Fruit fly (Drosophila melanogaster) whole organism, wandering third instar larva: ENCODE data around the gene Pten.

ENCODE experiments used
- Abd-B ChIP-seq: fragments of >200 bp; optimal IDR thresholded peaks from 2 replicates; lab custom pipeline; 2017; ENCODE audit warnings: missing biosample characterization, missing genetic modification characterization
- CG32264 ChIP-seq: fragments of 200-800 bp; sonication (Bioruptor generic); optimal IDR thresholded peaks from 2 replicates; lab custom pipeline; 2016; ENCODE audit warnings: missing biosample characterization, missing genetic modification characterization
- CG9705 ChIP-seq: fragments of 200-800 bp; sonication (Bioruptor generic); optimal IDR thresholded peaks from 2 replicates; lab custom pipeline; 2018; ENCODE audit warnings: missing biosample characterization, mild to moderate bottlenecking, missing genetic modification characterization
- Dfd ChIP-seq: fragments of >200 bp; optimal IDR thresholded peaks from 2 replicates; lab custom pipeline; 2017; ENCODE audit warnings: missing biosample characterization, missing genetic modification characterization
- HLH106 ChIP-seq: fragments of 200-800 bp; optimal IDR thresholded peaks from 3 replicates; lab custom pipeline; 2019; ENCODE audit warnings: missing biosample characterization, mild to moderate bottlenecking, missing genetic modification characterization, moderate library complexity
- Hnf4 ChIP-seq: fragments of 200-800 bp; sonication (Bioruptor generic); optimal IDR thresholded peaks from 2 replicates; lab custom pipeline; 2016; ENCODE audit warnings: missing biosample characterization, mild to moderate bottlenecking, missing genetic modification characterization
- Hr78 ChIP-seq: fragments of >200 bp; optimal IDR thresholded peaks from 2 replicates; lab custom pipeline; 2017; ENCODE audit warnings: missing biosample characterization, missing genetic modification characterization
- Hr83 ChIP-seq: fragments of 200-300 bp; sonication (Bioruptor generic); optimal IDR thresholded peaks from 2 replicates; lab custom pipeline; 2016; ENCODE audit warnings: missing biosample characterization, mild to moderate bottlenecking, missing genetic modification characterization, moderate library complexity; ENCODE audit not compliant: poor library complexity, severe bottlenecking
- Jra ChIP-seq: sonication (Bioruptor generic); optimal IDR thresholded peaks from 2 replicates; lab custom pipeline; 2016; ENCODE audit warnings: missing biosample characterization, missing genetic modification characterization
- Myc ChIP-seq: fragments of >200 bp; optimal IDR thresholded peaks from 2 replicates; lab custom pipeline; 2017
- N ChIP-seq: fragments of >200 bp; optimal IDR thresholded peaks from 2 replicates; lab custom pipeline; 2018; ENCODE audit warnings: missing biosample characterization, missing external identifiers, missing genetic modification characterization
- OdsH ChIP-seq: fragments of 200-800 bp; sonication (Bioruptor generic); optimal IDR thresholded peaks from 2 replicates; lab custom pipeline; 2016; ENCODE audit warnings: missing biosample characterization, mild to moderate bottlenecking, missing genetic modification characterization
- Rel ChIP-seq, 2 experiments: fragments of 200-800 bp; sonication (Bioruptor generic) in 1 of 2; optimal IDR thresholded peaks; 2 replicates in 1 of 2; 3 replicates in 1 of 2; lab custom pipeline; 2016 to 2019; ENCODE audit warnings: mild to moderate bottlenecking in 2 of 2, missing biosample characterization in 2 of 2, missing genetic modification characterization in 2 of 2, moderate library complexity in 1 of 2
- dl ChIP-seq, 2 experiments: fragments of 175-275, 200-275 bp in 1 of 2; fragments of 200-275 bp in 1 of 2; sonication (Bioruptor generic); optimal IDR thresholded peaks; lab custom pipeline; 2018; ENCODE audit warnings: mild to moderate bottlenecking in 2 of 2, missing biosample characterization in 2 of 2, missing genetic modification characterization in 2 of 2, moderate library complexity in 2 of 2; ENCODE audit not compliant: partially characterized antibody in 2 of 2, insufficient read depth in 1 of 2
- dmrt93B ChIP-seq: fragments of 200-800 bp; sonication (Bioruptor generic); optimal IDR thresholded peaks from 2 replicates; lab custom pipeline; 2018; ENCODE audit warnings: missing biosample characterization, mild to moderate bottlenecking, missing genetic modification characterization
- jim ChIP-seq: fragments of 175-275, 200-325 bp; sonication (Bioruptor generic); optimal IDR thresholded peaks from 2 replicates; lab custom pipeline; 2016; ENCODE audit warnings: missing biosample characterization, mild to moderate bottlenecking, missing genetic modification characterization
- lola ChIP-seq: fragments of >200 bp; optimal IDR thresholded peaks from 2 replicates; lab custom pipeline; 2017; ENCODE audit warnings: missing biosample characterization, missing genetic modification characterization
- sage ChIP-seq: fragments of 200-800 bp; sonication (Bioruptor generic); optimal IDR thresholded peaks from 2 replicates; lab custom pipeline; 2016; ENCODE audit warnings: missing biosample characterization, mild to moderate bottlenecking, missing genetic modification characterization
- tai ChIP-seq: sonication (Bioruptor generic); optimal IDR thresholded peaks from 2 replicates; lab custom pipeline; 2016; ENCODE audit warnings: missing biosample characterization, missing genetic modification characterization
- usp ChIP-seq: fragments of >200 bp; optimal IDR thresholded peaks from 2 replicates; lab custom pipeline; 2017; ENCODE audit warnings: missing biosample characterization, missing genetic modification characterization
- woc ChIP-seq: sonication (Bioruptor generic); optimal IDR thresholded peaks from 2 replicates; lab custom pipeline; 2016; ENCODE audit warnings: missing biosample characterization, mild to moderate bottlenecking, missing genetic modification characterization

Pten gene

DNA sequence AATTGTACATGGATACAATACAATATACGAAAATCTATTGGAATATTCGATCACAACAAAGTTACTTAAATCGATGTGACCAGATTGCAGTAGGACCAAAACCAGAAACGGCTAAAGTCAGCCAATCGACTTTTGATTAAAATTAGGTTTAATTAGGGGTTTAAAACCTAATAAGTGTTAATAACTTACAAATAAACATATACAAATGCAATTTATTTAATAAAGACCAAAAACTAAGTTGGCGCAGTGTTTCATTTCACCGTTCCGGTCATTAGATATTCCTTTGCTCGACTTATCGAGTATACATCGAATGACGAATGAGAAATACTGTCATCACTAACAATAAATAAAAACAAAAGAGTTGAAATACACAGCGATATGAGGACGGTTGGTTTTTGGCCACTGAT is 10.4 kb downstream of the Pten start, which contains the start of the genes bsk and CG31717:
TSS of gene bsk (minus strand) at position 61 of the 407 bp plus-strand sequence.
TSS of gene CG31717 (plus strand) at position 297 of the 407 bp plus-strand sequence.
- no peak for TF ChIP-seq Hr78
- TF ChIP-seq tai (GFP tag; lab: Kevin White, UChicago), result peak; percentile 60
- peak; percentile 32 for TF ChIP-seq Jra (GFP tag; lab: Kevin White, UChicago)
- peak; percentile 71 for TF ChIP-seq jim (GFP tag; lab: Kevin White, UChicago)
- no peak for TF ChIP-seq lola (GFP tag; lab: Kevin White, UChicago)
- no peak for TF ChIP-seq Abd-B (GFP tag; lab: Kevin White, UChicago)

DNA sequence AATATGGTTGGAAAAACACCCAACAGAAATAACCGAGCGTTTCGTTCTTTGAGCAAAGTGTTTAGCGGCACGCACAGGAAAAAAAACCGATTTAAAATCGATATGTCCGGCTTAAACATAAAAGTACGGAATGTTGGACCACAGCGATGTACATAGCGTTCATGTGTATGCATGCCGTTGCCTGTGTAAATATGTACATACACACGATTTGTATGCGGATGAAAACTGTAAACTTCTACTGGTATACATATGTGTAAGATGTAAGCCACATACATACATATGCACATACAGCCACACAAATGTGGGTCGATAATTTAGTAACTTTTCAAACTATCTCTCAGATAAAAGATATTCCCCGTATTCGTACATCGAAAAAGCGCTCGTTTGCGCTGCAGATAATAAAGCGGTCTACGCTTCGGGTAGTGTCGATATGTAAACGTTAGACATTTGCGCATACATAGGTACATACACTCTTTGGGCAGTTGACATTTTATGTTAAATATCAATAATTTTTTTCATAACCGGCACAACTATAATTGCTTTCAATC is 11.1 kb downstream of the Pten start:
- TF ChIP-seq usp (no peak), CG32264 (GFP tag; lab: Kevin White, UChicago) (no peak), OdsH (GFP tag; lab: Kevin White, UChicago) (no peak), Rel (GFP tag; optimal IDR thresholded peaks at IDR 0.05; lab: Kevin White, UChicago) (no peak), Rel (tag; optimal IDR thresholded peaks at IDR 0.05; lab: Kevin White, UChicago) (peak; percentile 7), HLH106 (tag; lab: Kevin White, UChicago) (no peak)

dm6 chr2L:10246785-10247190 is 14.1 kb downstream of the Pten start, which contains the start of gene chico:
chico (minus strand) TSS chr2L:10247078.
- TF ChIP-seq usp (no peak), Myc (lab: Kevin White, UChicago) (peak; percentile 38), Hr83 (GFP tag; lab: Kevin White, UChicago) (peak; percentile 4), sage (no peak), Jra (GFP tag; lab: Kevin White, UChicago) (peak; percentile 22), dl (GFP tag; optimal IDR thresholded peaks at IDR 0.05; lab: Kevin White, UChicago; ENCODE audit: insufficient read depth in 1 of 2, partially characterized antibody in 2 of 2) (no peak), Rel (GFP tag; optimal IDR thresholded peaks at IDR 0.05; lab: Kevin White, UChicago) (no peak), Rel (tag; optimal IDR thresholded peaks at IDR 0.05; lab: Kevin White, UChicago) (peak; percentile 18)

dm6 chr2L:10238726-10239652 is 21.9 kb downstream of the Pten start, which contains the start of gene me31B:
me31B (plus strand) TSS chr2L:10239341.
- TF ChIP-seq HLH106 (tag; lab: Kevin White, UChicago) (no peak), Rel (GFP tag; optimal IDR thresholded peaks at IDR 0.05; lab: Kevin White, UChicago) (no peak), Rel (tag; optimal IDR thresholded peaks at IDR 0.05; lab: Kevin White, UChicago) (no peak), Hnf4 (GFP tag; lab: Kevin White, UChicago) (peak; percentile 1), woc (GFP tag; lab: Kevin White, UChicago) (peak; percentile 76)
- TF ChIP-seq, all 38 proteins: peak for 2

- TF ChIP-seq N (GFP tag; lab: Kevin White, UChicago) (no peak), CG32264 (GFP tag; lab: Kevin White, UChicago) (no peak), dmrt93B (no peak), Dfd (GFP tag; lab: Kevin White, UChicago) (no peak), Hr78 (no peak), CG9705 (GFP tag; lab: Kevin White, UChicago) (no peak)
- TF ChIP-seq, all 38 proteins: peak for 0
Measured at dm6 chr2L:10237725-10238446, 23.0 kb downstream of the Pten start, which contains the start of gene mthl15. mthl15 (minus strand) TSS chr2L:10238317.

dm6 chr2L:10232827-10233226 is 28.0 kb downstream of the Pten start:
- TF ChIP-seq N (GFP tag; lab: Kevin White, UChicago), result no peak
- TF ChIP-seq Hr83 (GFP tag; lab: Kevin White, UChicago), result no peak
